Worm (Caenorhabditis elegans) whole organism, L1 larva: ENCODE results near the gene tag-77.

Experiments
- C34B4.2 ChIP-seq: sonication (generic microtip); optimal IDR thresholded peaks from 2 replicates; lab custom pipeline; 2017; ENCODE audit warnings: mild to moderate bottlenecking, missing genetic modification characterization, missing compliant biosample characterization
- F16B12.6 ChIP-seq: fragments of 150-350 bp; optimal IDR thresholded peaks from 2 replicates; lab custom pipeline; 2014; ENCODE audit warnings: missing biosample characterization, missing genetic modification characterization
- Y116A8C.19 ChIP-seq: sonication (generic microtip); optimal IDR thresholded peaks from 2 replicates; lab custom pipeline; 2016; ENCODE audit warnings: missing compliant biosample characterization, missing genetic modification characterization, borderline replicate concordance
- aha-1 ChIP-seq: fragments of 150-350 bp; optimal IDR thresholded peaks from 2 replicates; lab custom pipeline; 2014; ENCODE audit warnings: missing biosample characterization, missing genetic modification characterization
- alr-1 ChIP-seq: fragments of 200-800 bp; sonication (Bioruptor generic); optimal IDR thresholded peaks from 2 replicates; lab custom pipeline; 2018; ENCODE audit warnings: borderline replicate concordance, mild to moderate bottlenecking, missing genetic modification characterization, missing compliant biosample characterization
- aly-2 ChIP-seq: fragments of 150-350 bp; optimal IDR thresholded peaks from 2 replicates; lab custom pipeline; 2014; ENCODE audit warnings: missing biosample characterization, missing genetic modification characterization
- ceh-8 ChIP-seq: fragments of 200-800 bp; sonication (Bioruptor generic); optimal IDR thresholded peaks from 2 replicates; lab custom pipeline; 2018; ENCODE audit warnings: mild to moderate bottlenecking, missing genetic modification characterization, moderate library complexity, missing compliant biosample characterization
- ceh-82 ChIP-seq, 3 experiments: fragments of 150-350 bp in 1 of 3; sonication (generic microtip) in 2 of 3; optimal IDR thresholded peaks; 2 replicates each; lab custom pipeline; 2014 to 2017; ENCODE audit warnings: missing biosample characterization in 3 of 3, missing genetic modification characterization in 3 of 3
- dsc-1 ChIP-seq: sonication (generic microtip); optimal IDR thresholded peaks from 2 replicates; lab custom pipeline; 2016; ENCODE audit warnings: mild to moderate bottlenecking, missing genetic modification characterization, missing compliant biosample characterization
- efl-1 ChIP-seq, 4 experiments: fragments of 150-350 bp; optimal IDR thresholded peaks in 3 of 4; peaks in 1 of 4; 1 replicate in 1 of 4; 2 replicates in 3 of 4; lab custom pipeline; 2014; ENCODE audit warnings: missing biosample characterization in 2 of 4, missing genetic modification characterization in 2 of 4, missing genetic modification reagents in 2 of 4
- efl-3 ChIP-seq: fragments of 200-800 bp; sonication (Bioruptor generic); optimal IDR thresholded peaks from 2 replicates; lab custom pipeline; 2018; ENCODE audit warnings: mild to moderate bottlenecking, missing genetic modification characterization, missing compliant biosample characterization
- elt-3 ChIP-seq, 6 experiments: fragments of 150-350 bp in 1 of 6; sonication (generic microtip); optimal IDR thresholded peaks; 2 replicates each; lab custom pipeline; 2017 to 2018; ENCODE audit warnings: missing biosample characterization in 6 of 6, missing genetic modification characterization in 6 of 6, inconsistent platforms in 1 of 6
- fkh-10 ChIP-seq: sonication (generic microtip); optimal IDR thresholded peaks from 2 replicates; lab custom pipeline; 2017; ENCODE audit warnings: missing biosample characterization, missing genetic modification reagents, missing genetic modification characterization
- fkh-4 ChIP-seq: sonication (generic microtip); optimal IDR thresholded peaks from 2 replicates; lab custom pipeline; 2016; ENCODE audit warnings: missing compliant biosample characterization, missing genetic modification characterization, borderline replicate concordance
- fkh-8 ChIP-seq: sonication (generic microtip); optimal IDR thresholded peaks from 2 replicates; lab custom pipeline; 2016; ENCODE audit warnings: mild to moderate bottlenecking, missing genetic modification characterization, missing compliant biosample characterization
- grh-1 ChIP-seq: fragments of 200-800 bp; sonication (Bioruptor generic); IDR thresholded peaks from 2 replicates; pipeline ENCODE4 v1.3.6; 2022; ENCODE audit warnings: missing genetic modification reagents, missing genetic modification characterization, missing compliant biosample characterization
- hlh-17 ChIP-seq: fragments of 200-800 bp; sonication (Bioruptor generic); optimal IDR thresholded peaks from 2 replicates; lab custom pipeline; 2018; ENCODE audit warnings: missing genetic modification characterization, mild to moderate bottlenecking, missing compliant biosample characterization, moderate library complexity, borderline replicate concordance
- hlh-4 ChIP-seq: sonication (generic microtip); optimal IDR thresholded peaks from 2 replicates; lab custom pipeline; 2016; ENCODE audit warnings: mild to moderate bottlenecking, missing genetic modification characterization, missing compliant biosample characterization
- irx-1 ChIP-seq: sonication (generic microtip); optimal IDR thresholded peaks from 2 replicates; lab custom pipeline; 2016; ENCODE audit warnings: missing genetic modification characterization, missing compliant biosample characterization
- isw-1 ChIP-seq: fragments of 200-800 bp; sonication (Bioruptor generic); IDR thresholded peaks from 2 replicates; pipeline ENCODE4 v1.3.6; 2022; ENCODE audit warnings: missing genetic modification characterization, missing compliant biosample characterization
- lin-14 ChIP-seq: fragments of 200-800 bp; sonication (Bioruptor generic); optimal IDR thresholded peaks from 2 replicates; lab custom pipeline; 2018; ENCODE audit warnings: mild to moderate bottlenecking, missing genetic modification characterization, moderate library complexity, missing compliant biosample characterization
- lir-3 ChIP-seq: sonication (generic microtip); optimal IDR thresholded peaks from 2 replicates; lab custom pipeline; 2016; ENCODE audit warnings: mild to moderate bottlenecking, missing genetic modification characterization, moderate library complexity, missing compliant biosample characterization; ENCODE audit not compliant: poor library complexity
- lsy-2 ChIP-seq, 2 experiments: fragments of 150-350 bp; optimal IDR thresholded peaks; 2 replicates each; lab custom pipeline; 2014; ENCODE audit warnings: missing biosample characterization in 2 of 2, missing genetic modification characterization in 2 of 2
- mab-9 ChIP-seq: fragments of 200-800 bp; sonication (Bioruptor generic); IDR thresholded peaks from 2 replicates; pipeline ENCODE4 v1.3.6; 2022; ENCODE audit warnings: missing genetic modification reagents, missing genetic modification characterization, missing compliant biosample characterization
- mef-2 ChIP-seq: fragments of 150-350 bp; optimal IDR thresholded peaks from 2 replicates; lab custom pipeline; 2014; ENCODE audit warnings: missing biosample characterization, missing genetic modification characterization
- mep-1 ChIP-seq: fragments of 150-350 bp; optimal IDR thresholded peaks from 2 replicates; lab custom pipeline; 2014; ENCODE audit warnings: missing biosample characterization, missing genetic modification characterization
- nhr-11 ChIP-seq: fragments of 150-350 bp; optimal IDR thresholded peaks from 2 replicates; lab custom pipeline; 2014; ENCODE audit warnings: missing biosample characterization, missing genetic modification characterization
- nhr-12 ChIP-seq: sonication (generic microtip); optimal IDR thresholded peaks from 2 replicates; lab custom pipeline; 2017; ENCODE audit warnings: missing biosample characterization, missing genetic modification characterization
- nhr-71 ChIP-seq: sonication (generic microtip); optimal IDR thresholded peaks from 2 replicates; lab custom pipeline; 2016; ENCODE audit warnings: mild to moderate bottlenecking, missing genetic modification characterization, moderate library complexity, missing compliant biosample characterization
- nhr-90 ChIP-seq: sonication (generic microtip); optimal IDR thresholded peaks from 2 replicates; lab custom pipeline; 2016; ENCODE audit warnings: mild to moderate bottlenecking, missing genetic modification characterization, missing compliant biosample characterization; ENCODE audit not compliant: poor library complexity
- pag-3 ChIP-seq: sonication (generic microtip); optimal IDR thresholded peaks from 2 replicates; lab custom pipeline; 2017; ENCODE audit warnings: missing genetic modification characterization, mild to moderate bottlenecking, missing compliant biosample characterization, antibody characterized with exemption, borderline replicate concordance; ENCODE audit not compliant: insufficient read depth
- pax-3 ChIP-seq: fragments of 200-800 bp; sonication (Bioruptor generic); optimal IDR thresholded peaks from 2 replicates; lab custom pipeline; 2018; ENCODE audit warnings: mild to moderate bottlenecking, missing genetic modification characterization, moderate library complexity, missing compliant biosample characterization
- sox-4 ChIP-seq: sonication (generic microtip); optimal IDR thresholded peaks from 2 replicates; lab custom pipeline; 2016; ENCODE audit warnings: missing genetic modification characterization, missing compliant biosample characterization
- sptf-1 ChIP-seq: fragments of 150-350 bp; optimal IDR thresholded peaks from 2 replicates; lab custom pipeline; 2014; ENCODE audit warnings: missing biosample characterization, missing genetic modification characterization
- swsn-7 ChIP-seq: sonication (generic microtip); optimal IDR thresholded peaks from 2 replicates; lab custom pipeline; 2016; ENCODE audit warnings: missing genetic modification characterization, missing compliant biosample characterization
- unc-30 ChIP-seq: sonication (generic microtip); optimal IDR thresholded peaks from 2 replicates; lab custom pipeline; 2017; ENCODE audit warnings: missing biosample characterization, missing genetic modification characterization
- unc-62 ChIP-seq: fragments of 150-350 bp; optimal IDR thresholded peaks from 2 replicates; lab custom pipeline; 2014; ENCODE audit warnings: missing biosample characterization, missing genetic modification reagents, missing genetic modification characterization
- vab-15 ChIP-seq: sonication (generic microtip); optimal IDR thresholded peaks from 2 replicates; lab custom pipeline; 2017; ENCODE audit warnings: missing genotype, mild to moderate bottlenecking, missing genetic modification characterization, missing compliant biosample characterization
- ztf-11 ChIP-seq, 2 experiments: sonication (generic microtip); optimal IDR thresholded peaks; 2 replicates each; lab custom pipeline; 2016 to 2017; ENCODE audit warnings: missing genetic modification characterization in 2 of 2, missing biosample characterization in 1 of 2, missing compliant biosample characterization in 1 of 2

Gene tag-77

DNA sequence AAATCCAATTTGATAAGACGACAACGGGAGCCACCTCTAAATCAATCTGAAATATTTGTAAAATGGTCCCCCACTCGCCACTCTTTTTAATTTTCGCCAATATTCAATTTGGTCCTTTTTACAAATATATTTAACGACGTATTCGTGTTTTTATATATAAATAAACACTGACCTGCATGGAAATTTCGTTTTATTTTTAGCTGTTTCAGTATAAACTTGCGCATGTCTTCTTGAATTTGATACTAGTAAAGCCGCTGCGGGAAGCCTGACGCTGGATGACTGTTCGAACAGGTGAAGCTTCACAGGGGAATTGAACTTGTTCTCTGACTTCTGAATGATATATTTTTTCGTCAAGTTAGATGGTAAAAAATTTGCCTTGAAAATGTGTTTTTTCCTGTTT is 4.2 kb upstream of the tag-77 start:
- TF ChIP-seq aha-1 (tag; lab: Kevin White, UChicago) (no peak), elt-3 (tag; optimal IDR thresholded peaks at IDR 0.05; lab: Kevin White, UChicago) (no peak), efl-1 (optimal IDR thresholded peaks at IDR 0.05; lab: Kevin White, UChicago) (no peak), efl-1 (GFP tag; optimal IDR thresholded peaks at IDR 0.05 in 1 of 2; lab: Kevin White, UChicago) (no peak), Y116A8C.19 (tag; lab: Kevin White, UChicago) (no peak), dsc-1 (no peak), fkh-10 (GFP tag; lab: Kevin White, UChicago) (no peak), fkh-4 (tag; lab: Kevin White, UChicago) (no peak), sptf-1 (tag; lab: Kevin White, UChicago) (no peak), pag-3 (tag; lab: Kevin White, UChicago) (no peak), hlh-17 (no peak), swsn-7 (tag; lab: Kevin White, UChicago) (no peak)
- TF ChIP-seq, all 84 proteins: peak for 0

DNA sequence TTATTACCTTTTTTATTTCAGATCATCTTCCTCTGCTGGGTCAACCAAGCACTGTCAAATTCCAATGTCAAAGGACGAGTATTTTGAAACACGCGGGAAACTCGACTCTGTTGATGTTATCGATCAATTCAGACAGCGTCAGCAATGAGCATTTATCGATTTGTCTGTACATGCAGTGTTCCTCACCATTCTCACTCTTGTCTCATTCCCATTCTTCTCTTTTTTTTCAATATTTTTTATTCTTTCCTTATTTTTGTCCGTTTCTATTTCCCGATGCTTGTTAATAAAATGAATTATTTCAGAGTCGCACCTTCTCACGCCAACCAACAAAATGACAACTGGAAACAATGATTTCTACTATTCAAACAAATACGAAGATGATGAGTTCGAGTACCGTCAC is 3.3 kb upstream of the tag-77 start, which contains the start of gene cks-1:
Gene cks-1, plus strand, starts transcription at position 301 of the 400 bp plus-strand sequence.
- no peak for TF ChIP-seq lir-3 (tag; lab: Kevin White, UChicago)
- no peak for TF ChIP-seq hlh-4
- no peak for TF ChIP-seq vab-15 (tag; lab: Kevin White, UChicago)
- no peak for TF ChIP-seq unc-30 (tag; lab: Kevin White, UChicago)
- TF ChIP-seq lin-14, result no peak
- TF ChIP-seq aly-2 (tag; lab: Kevin White, UChicago), result no peak
- no peak for TF ChIP-seq irx-1 (tag; lab: Kevin White, UChicago)
- no peak for TF ChIP-seq Y116A8C.19 (tag; lab: Kevin White, UChicago)
- TF ChIP-seq pax-3 (tag; lab: Kevin White, UChicago), result no peak
- no peak for TF ChIP-seq sptf-1 (tag; lab: Kevin White, UChicago)
- no peak for TF ChIP-seq nhr-12
- TF ChIP-seq alr-1 (tag; lab: Kevin White, UChicago), result no peak
- TF ChIP-seq aha-1 (tag; lab: Kevin White, UChicago), result no peak
- TF ChIP-seq mef-2 (tag; lab: Kevin White, UChicago), result no peak
- TF ChIP-seq ztf-11 (tag; optimal IDR thresholded peaks at IDR 0.05; lab: Kevin White, UChicago), result no peak
- no peak for TF ChIP-seq mep-1
- no peak for TF ChIP-seq swsn-7 (tag; lab: Kevin White, UChicago)
- no peak for TF ChIP-seq unc-62 (GFP tag; lab: Kevin White, UChicago)

ce11 chrIV:8512679-8513078 is 2.3 kb upstream of the tag-77 start, which contains the start of gene C09G4.4:
TSS of gene C09G4.4 (plus strand) at chrIV:8512979.
- no peak for TF ChIP-seq hlh-4
- no peak for TF ChIP-seq sox-4 (tag; lab: Kevin White, UChicago)
- TF ChIP-seq aha-1 (tag; lab: Kevin White, UChicago), result no peak
- TF ChIP-seq nhr-90 (tag; lab: Kevin White, UChicago), result no peak
- TF ChIP-seq swsn-7 (tag; lab: Kevin White, UChicago), result no peak
- no peak for TF ChIP-seq pag-3 (tag; lab: Kevin White, UChicago)
- no peak for TF ChIP-seq C34B4.2
- TF ChIP-seq fkh-10 (GFP tag; lab: Kevin White, UChicago), result no peak
- no peak for TF ChIP-seq mab-9 (GFP tag; lab: Robert Waterston, UW)
- TF ChIP-seq ceh-8, result no peak
- no peak for TF ChIP-seq nhr-11 (tag; lab: Kevin White, UChicago)
- no peak for TF ChIP-seq fkh-8
- no peak for TF ChIP-seq lsy-2 (tag; optimal IDR thresholded peaks at IDR 0.05; lab: Kevin White, UChicago)
- TF ChIP-seq vab-15 (tag; lab: Kevin White, UChicago), result no peak
- TF ChIP-seq F16B12.6, result no peak
- TF ChIP-seq ceh-82 (tag; optimal IDR thresholded peaks at IDR 0.05; lab: Kevin White, UChicago), result no peak
- TF ChIP-seq efl-3 (GFP tag; lab: Kevin White, UChicago), result no peak
- TF ChIP-seq isw-1 (GFP tag; lab: Robert Waterston, UW), result no peak
- no peak for TF ChIP-seq nhr-71 (tag; lab: Kevin White, UChicago)
- no peak for TF ChIP-seq grh-1
